Worm (Caenorhabditis elegans): ENCODE data around the gene srr-4.

DNA sequence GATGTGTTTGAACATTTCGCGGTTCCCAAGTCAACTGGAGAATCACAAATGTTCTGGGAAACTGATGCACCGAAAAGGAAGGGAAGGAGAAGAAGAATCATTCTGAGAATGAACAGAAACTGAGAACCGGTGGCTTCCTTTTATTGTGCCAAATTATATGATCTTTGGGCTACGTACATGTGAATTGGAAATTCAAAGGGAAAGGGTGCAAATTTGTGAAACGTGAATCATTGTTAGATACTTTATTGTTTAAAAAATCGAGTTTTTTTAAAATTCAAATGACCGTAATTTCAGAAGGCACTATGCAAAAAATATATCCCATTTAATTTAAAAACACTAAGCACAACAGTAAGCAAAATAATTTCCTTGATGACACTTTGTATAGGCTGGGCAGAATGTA lies 16.0 kb downstream of the srr-4 start, which contains the start of gene K11D12.6:
- TF ChIP-seq ref-1 (GFP tag; conservative IDR thresholded peaks at IDR 0.05), result no peak
- TF ChIP-seq T22C8.4 (GFP tag; IDR thresholded peaks at IDR 0.05), result no peak

All from whole organism, midembryonic.